Fruit fly (Drosophila melanogaster) whole organism: ENCODE results near the gene CG17681.

Experiments
- CG8478 ChIP-seq: fragments of >200 bp; optimal IDR thresholded peaks from 2 replicates; lab custom pipeline; 2018; ENCODE audit warnings: inconsistent platforms
- EcR ChIP-seq, 2 experiments: fragments of >200 bp; optimal IDR thresholded peaks; 2 replicates each; lab custom pipeline; 2017; ENCODE audit warnings: missing biosample characterization in 2 of 2, missing genetic modification characterization in 2 of 2, missing genetic modification reagents in 2 of 2
- pan ChIP-seq: fragments of >200 bp; optimal IDR thresholded peaks from 2 replicates; lab custom pipeline; 2017
- psq ChIP-seq: fragments of >200 bp; optimal IDR thresholded peaks from 2 replicates; lab custom pipeline; 2017
- usp ChIP-seq: fragments of >200 bp; optimal IDR thresholded peaks from 2 replicates; lab custom pipeline; 2017; ENCODE audit warnings: missing biosample characterization, missing genetic modification characterization, mixed read lengths

DNA sequence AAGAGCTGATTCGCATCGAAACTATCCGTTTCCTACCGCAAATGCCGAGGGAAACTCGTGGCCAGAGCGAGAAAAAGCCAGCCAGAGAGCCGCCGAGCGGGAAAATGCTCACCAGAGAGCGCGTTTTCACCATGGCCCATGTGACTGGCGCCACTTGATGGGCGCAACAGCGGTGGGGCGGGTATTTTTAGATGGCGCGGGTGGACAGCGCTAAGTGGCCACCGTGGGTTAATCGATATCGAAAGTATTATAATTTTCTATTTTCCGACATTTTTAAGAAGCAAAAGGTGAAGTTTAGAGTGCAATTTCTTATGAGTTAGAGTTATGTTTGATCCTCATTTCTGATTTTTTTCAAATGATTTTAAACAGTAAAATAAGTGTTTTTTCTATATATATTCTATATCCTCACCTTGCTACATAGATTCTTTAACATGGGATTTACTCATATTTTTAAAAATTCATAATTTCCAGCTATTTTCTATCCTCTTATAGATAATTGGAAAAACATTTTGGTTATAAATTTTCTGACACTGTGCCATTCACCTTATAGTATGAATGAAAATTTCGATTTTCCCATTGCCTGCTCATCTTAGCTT is 31.8 kb downstream of the CG17681 start, which contains the start of gene Ptp36E:
- TF ChIP-seq psq (no peak), usp (GFP tag; lab: Kevin White, UChicago) (no peak), EcR (GFP tag; optimal IDR thresholded peaks at IDR 0.05; lab: Kevin White, UChicago) (no peak), CG8478 (lab: Kevin White, UChicago) (no peak), pan (no peak)
